Fruit fly (Drosophila melanogaster) whole organism, prepupa: ENCODE results near the gene CG2691.

Experiments used
- CG8119 ChIP-seq: fragments of 200-800 bp; sonication (Bioruptor generic); IDR thresholded peaks from 3 replicates; pipeline ENCODE4 v1.3.6; 2022; ENCODE audit warnings: missing biosample characterization, missing genetic modification characterization
- CG8319 ChIP-seq: fragments of 200-800 bp; sonication (Bioruptor generic); optimal IDR thresholded peaks from 3 replicates; lab custom pipeline; 2016; ENCODE audit warnings: missing biosample characterization, missing genetic modification characterization

dm6 chrX:13633298-13633891 lies 9.2 kb upstream of the CG2691 start:
- TF ChIP-seq CG8119 (no peak), CG8319 (no peak)
